Fruit fly (Drosophila melanogaster) whole organism, embryonic: ENCODE measurements around the gene wam.

Experiments used
- B-H2 ChIP-seq: fragments of 200-800 bp; sonication (Bioruptor generic); optimal IDR thresholded peaks from 2 replicates; lab custom pipeline; 2018; ENCODE audit warnings: missing biosample characterization, mild to moderate bottlenecking, missing genetic modification characterization
- BtbVII ChIP-seq: fragments of 200-800 bp; sonication (Bioruptor generic); optimal IDR thresholded peaks from 3 replicates; lab custom pipeline; 2017; ENCODE audit warnings: missing biosample characterization, mild to moderate bottlenecking, missing genetic modification characterization
- CG10209 ChIP-seq: fragments of 200-800 bp; sonication (Bioruptor generic); optimal IDR thresholded peaks from 3 replicates; lab custom pipeline; 2017; ENCODE audit warnings: missing biosample characterization, mild to moderate bottlenecking, missing genetic modification characterization, missing genetic modification reagents
- CG10543 ChIP-seq: fragments of 200-800 bp; sonication (Bioruptor generic); optimal IDR thresholded peaks from 3 replicates; lab custom pipeline; 2017; ENCODE audit warnings: missing biosample characterization, mild to moderate bottlenecking, missing genetic modification characterization, moderate library complexity
- CG11696 ChIP-seq: fragments of 200-800 bp; sonication (Bioruptor generic); IDR thresholded peaks from 2 replicates; pipeline ENCODE4 v1.3.6; 2022; ENCODE audit warnings: missing biosample characterization, missing genetic modification characterization
- CG1233 ChIP-seq: fragments of 200-800 bp; sonication (Bioruptor generic); optimal IDR thresholded peaks from 4 replicates; lab custom pipeline; 2018; ENCODE audit warnings: missing biosample characterization, mild to moderate bottlenecking, missing genetic modification characterization
- CG13775 ChIP-seq: fragments of 200-800 bp; sonication (Bioruptor generic); optimal IDR thresholded peaks from 3 replicates; lab custom pipeline; 2017; ENCODE audit warnings: missing biosample characterization, mild to moderate bottlenecking, missing genetic modification characterization
- CG30020 ChIP-seq: fragments of 200-800 bp; optimal IDR thresholded peaks from 2 replicates; lab custom pipeline; 2019; ENCODE audit warnings: missing biosample characterization, mild to moderate bottlenecking, missing genetic modification characterization, moderate library complexity
- CG32772 ChIP-seq: fragments of 200-800 bp; sonication (Bioruptor generic); IDR thresholded peaks from 2 replicates; pipeline ENCODE4 v1.3.6; 2022; ENCODE audit warnings: missing biosample characterization, missing genetic modification characterization
- CG3407 ChIP-seq: fragments of 200-800 bp; sonication (Bioruptor generic); optimal IDR thresholded peaks from 2 replicates; lab custom pipeline; 2018; ENCODE audit warnings: missing biosample characterization, mild to moderate bottlenecking, missing genetic modification characterization
- CG6654 ChIP-seq: fragments of 200-800 bp; sonication (Bioruptor generic); optimal IDR thresholded peaks from 2 replicates; lab custom pipeline; 2017; ENCODE audit warnings: missing biosample characterization, mild to moderate bottlenecking, missing genetic modification characterization
- CG6813 ChIP-seq: fragments of 200-800 bp; sonication (Bioruptor generic); optimal IDR thresholded peaks from 2 replicates; lab custom pipeline; 2017; ENCODE audit warnings: missing biosample characterization, missing genetic modification characterization, mild to moderate bottlenecking, moderate library complexity, missing genetic modification reagents
- CG6854 ChIP-seq: fragments of 200-800 bp; sonication (Bioruptor generic); optimal IDR thresholded peaks from 3 replicates; lab custom pipeline; 2017; ENCODE audit warnings: missing biosample characterization, mild to moderate bottlenecking, missing genetic modification characterization
- CG7839 ChIP-seq: fragments of 200-800 bp; sonication (Bioruptor generic); optimal IDR thresholded peaks from 3 replicates; lab custom pipeline; 2018; ENCODE audit warnings: missing biosample characterization, mild to moderate bottlenecking, missing genetic modification characterization, moderate library complexity
- CG8359 ChIP-seq: fragments of 200-800 bp; sonication (Bioruptor generic); optimal IDR thresholded peaks from 2 replicates; lab custom pipeline; 2017; ENCODE audit warnings: missing biosample characterization, mild to moderate bottlenecking, missing genetic modification characterization, borderline replicate concordance
- D19A ChIP-seq: fragments of 200-800 bp; optimal IDR thresholded peaks from 3 replicates; lab custom pipeline; 2019; ENCODE audit warnings: missing biosample characterization, mild to moderate bottlenecking, missing genetic modification characterization, moderate library complexity
- Dll ChIP-seq: fragments of 200-800 bp; sonication (Bioruptor generic); IDR thresholded peaks from 4 replicates; pipeline ENCODE4 v1.3.6; 2022; ENCODE audit warnings: missing biosample characterization, missing genetic modification characterization; ENCODE audit not compliant: partially characterized antibody
- Dref ChIP-seq: fragments of 200-800 bp; sonication (Bioruptor generic); IDR thresholded peaks from 2 replicates; pipeline ENCODE4 v1.3.6; 2022; ENCODE audit warnings: missing biosample characterization, missing genetic modification characterization
- Elba2 ChIP-seq: fragments of 200-800 bp; sonication (Bioruptor generic); optimal IDR thresholded peaks from 3 replicates; lab custom pipeline; 2016; ENCODE audit warnings: missing biosample characterization, missing genetic modification characterization
- HLH54F ChIP-seq: fragments of 200-800 bp; sonication (Bioruptor generic); optimal IDR thresholded peaks from 3 replicates; lab custom pipeline; 2016; ENCODE audit warnings: missing biosample characterization, missing genetic modification characterization
- Hand ChIP-seq: fragments of 200-800 bp; sonication (Bioruptor generic); optimal IDR thresholded peaks from 2 replicates; lab custom pipeline; 2017; ENCODE audit warnings: mild to moderate bottlenecking, missing biosample characterization, missing genetic modification reagents, missing genetic modification characterization
- Jarid2 ChIP-seq: fragments of 200-800 bp; sonication (Bioruptor generic); optimal IDR thresholded peaks from 3 replicates; lab custom pipeline; 2017; ENCODE audit warnings: mild to moderate bottlenecking, missing biosample characterization, missing genetic modification reagents, missing genetic modification characterization
- Meics ChIP-seq: fragments of 200-800 bp; sonication (Bioruptor generic); optimal IDR thresholded peaks from 2 replicates; lab custom pipeline; 2017; ENCODE audit warnings: missing biosample characterization, mild to moderate bottlenecking, missing genetic modification characterization
- Nf-YA ChIP-seq: fragments of 200-800 bp; sonication (Bioruptor generic); IDR thresholded peaks from 2 replicates; pipeline ENCODE4 v1.3.6; 2022; ENCODE audit warnings: missing biosample characterization, missing genetic modification characterization
- Pdp1 ChIP-seq, 2 experiments: fragments of 200-800 bp; sonication (Bioruptor generic); optimal IDR thresholded peaks; 3 replicates each; lab custom pipeline; 2016; ENCODE audit warnings: missing biosample characterization in 2 of 2, missing genetic modification characterization in 2 of 2, mild to moderate bottlenecking in 1 of 2, moderate library complexity in 1 of 2
- Rfx ChIP-seq: fragments of 200-800 bp; sonication (Bioruptor generic); IDR thresholded peaks from 2 replicates; pipeline ENCODE4 v1.3.6; 2022; ENCODE audit warnings: missing biosample characterization, missing genetic modification characterization
- Sox100B ChIP-seq: fragments of 200-800 bp; sonication (Bioruptor generic); optimal IDR thresholded peaks from 3 replicates; lab custom pipeline; 2018; ENCODE audit warnings: missing biosample characterization, mild to moderate bottlenecking, missing genetic modification characterization
- Usf ChIP-seq: fragments of 200-800 bp; sonication (Bioruptor generic); optimal IDR thresholded peaks from 2 replicates; lab custom pipeline; 2017; ENCODE audit warnings: missing genotype, missing biosample characterization, missing genetic modification characterization
- Xbp1 ChIP-seq: fragments of 200-800 bp; sonication (Bioruptor generic); optimal IDR thresholded peaks from 3 replicates; lab custom pipeline; 2016; ENCODE audit warnings: missing biosample characterization, mild to moderate bottlenecking, missing genetic modification characterization
- aop ChIP-seq: fragments of 200-800 bp; sonication (Bioruptor generic); IDR thresholded peaks from 2 replicates; pipeline ENCODE4 v1.3.6; 2022; ENCODE audit warnings: missing biosample characterization, missing genetic modification characterization
- ase ChIP-seq: fragments of 200-800 bp; sonication (Bioruptor generic); IDR thresholded peaks from 3 replicates; pipeline ENCODE4 v1.3.6; 2022; ENCODE audit warnings: missing biosample characterization, missing genetic modification characterization
- ato ChIP-seq: fragments of 200-800 bp; sonication (Bioruptor generic); IDR thresholded peaks from 2 replicates; pipeline ENCODE4 v1.3.6; 2022; ENCODE audit warnings: missing biosample characterization, missing genetic modification characterization; ENCODE audit not compliant: partially characterized antibody
- az2 ChIP-seq: fragments of 200-800 bp; sonication (Bioruptor generic); optimal IDR thresholded peaks from 3 replicates; lab custom pipeline; 2016; ENCODE audit warnings: missing biosample characterization, missing genetic modification characterization
- bigmax ChIP-seq: fragments of 200-800 bp; sonication (Bioruptor generic); optimal IDR thresholded peaks from 2 replicates; lab custom pipeline; 2018; ENCODE audit warnings: missing biosample characterization, mild to moderate bottlenecking, missing genetic modification characterization
- btn ChIP-seq: fragments of 200-800 bp; sonication (Bioruptor generic); optimal IDR thresholded peaks from 2 replicates; lab custom pipeline; 2016; ENCODE audit warnings: missing biosample characterization, missing genetic modification characterization
- crc ChIP-seq: fragments of 200-800 bp; sonication (Bioruptor generic); optimal IDR thresholded peaks from 2 replicates; lab custom pipeline; 2016; ENCODE audit warnings: missing biosample characterization, missing genetic modification characterization
- dmrt99B ChIP-seq: fragments of 200-800 bp; sonication (Bioruptor generic); optimal IDR thresholded peaks from 2 replicates; lab custom pipeline; 2018; ENCODE audit warnings: missing biosample characterization, mild to moderate bottlenecking, missing genetic modification characterization, moderate library complexity
- dpn ChIP-seq, 2 experiments: fragments of 200-800 bp; sonication (Bioruptor generic); optimal IDR thresholded peaks; 3 replicates each; lab custom pipeline; 2016; ENCODE audit warnings: missing biosample characterization in 2 of 2, missing genetic modification characterization in 2 of 2
- ems ChIP-seq: fragments of 200-800 bp; sonication (Bioruptor generic); optimal IDR thresholded peaks from 3 replicates; lab custom pipeline; 2016; ENCODE audit warnings: missing biosample characterization, missing genetic modification characterization
- fd64A ChIP-seq: fragments of 200-800 bp; sonication (Bioruptor generic); optimal IDR thresholded peaks from 3 replicates; lab custom pipeline; 2018; ENCODE audit warnings: missing biosample characterization, mild to moderate bottlenecking, missing genetic modification characterization
- inv ChIP-seq: fragments of 200-800 bp; sonication (Bioruptor generic); IDR thresholded peaks from 2 replicates; pipeline ENCODE4 v1.3.6; 2022; ENCODE audit warnings: missing biosample characterization, missing genetic modification characterization; ENCODE audit not compliant: partially characterized antibody
- mam ChIP-seq: fragments of 200-800 bp; sonication (Bioruptor generic); optimal IDR thresholded peaks from 3 replicates; lab custom pipeline; 2016; ENCODE audit warnings: missing biosample characterization, missing genetic modification characterization
- mld ChIP-seq: fragments of 200-800 bp; sonication (Bioruptor generic); IDR thresholded peaks from 3 replicates; pipeline ENCODE4 v1.3.6; 2022; ENCODE audit warnings: missing biosample characterization, missing genetic modification characterization; ENCODE audit not compliant: partially characterized antibody
- pan ChIP-seq, 4 experiments: fragments of >200 bp in 3 of 4; fragments of 200-800 bp in 1 of 4; sonication (Bioruptor generic) in 1 of 4; optimal IDR thresholded peaks in 3 of 4; IDR thresholded peaks in 1 of 4; 2 replicates each; pipeline versions ENCODE4 v1.3.6 to Lab custom; 2017 to 2022; ENCODE audit warnings: missing biosample characterization in 2 of 4, missing genetic modification characterization in 2 of 4, mixed read lengths in 1 of 4
- repo ChIP-seq: fragments of 200-800 bp; sonication (Bioruptor generic); optimal IDR thresholded peaks from 2 replicates; lab custom pipeline; 2016; ENCODE audit warnings: missing biosample characterization, missing genetic modification characterization
- sim ChIP-seq: fragments of 200-800 bp; sonication (Bioruptor generic); IDR thresholded peaks from 2 replicates; pipeline ENCODE4 v1.3.6; 2022; ENCODE audit warnings: missing biosample characterization, missing genetic modification characterization
- slp2 ChIP-seq: fragments of 200-800 bp; sonication (Bioruptor generic); optimal IDR thresholded peaks from 2 replicates; lab custom pipeline; 2016; ENCODE audit warnings: missing biosample characterization, missing genetic modification characterization
- trh ChIP-seq: fragments of 200-800 bp; sonication (Bioruptor generic); optimal IDR thresholded peaks from 2 replicates; lab custom pipeline; 2016; ENCODE audit warnings: missing biosample characterization, missing genetic modification characterization
- twi ChIP-seq: fragments of 200-800 bp; optimal IDR thresholded peaks from 2 replicates; lab custom pipeline; 2019; ENCODE audit warnings: missing biosample characterization, mild to moderate bottlenecking, missing genetic modification characterization, moderate library complexity
- vfl ChIP-seq: fragments of 200-800 bp; sonication (Bioruptor generic); optimal IDR thresholded peaks from 2 replicates; lab custom pipeline; 2016; ENCODE audit warnings: missing biosample characterization, missing genetic modification characterization

wam gene

DNA sequence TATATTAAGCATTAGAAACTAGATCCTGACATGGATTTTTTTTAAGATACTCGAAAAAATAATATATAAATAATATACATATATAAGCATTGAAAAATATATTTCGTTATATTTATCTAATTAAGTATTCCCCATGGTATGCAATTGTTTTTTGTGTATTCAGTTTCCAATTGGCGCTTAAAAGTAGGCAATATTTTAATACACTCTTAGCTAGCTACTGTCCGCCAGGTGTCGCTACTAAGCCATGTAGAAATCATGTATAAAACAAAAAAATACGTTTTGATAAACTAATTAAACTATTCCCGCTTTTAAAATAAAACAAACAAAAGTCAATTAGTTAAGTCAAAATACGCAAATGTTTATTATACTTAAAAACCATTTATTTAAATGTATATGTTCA lies 43.4 kb upstream of the wam start (continued):
- no peak for TF ChIP-seq CG11696 (GFP tag; lab: Robert Waterston, UW)
- peak; percentile 48 for TF ChIP-seq CG10209 (GFP tag; lab: Kevin White, UChicago)
- TF ChIP-seq crc (GFP tag; lab: Kevin White, UChicago) = no peak
- peak; percentile 23 for TF ChIP-seq BtbVII
- peak; percentile 24 for TF ChIP-seq CG10543
- TF ChIP-seq Meics (GFP tag; lab: Kevin White, UChicago) = peak; percentile 43
- no peak for TF ChIP-seq ems
- peak; percentile 43 for TF ChIP-seq CG8359 (GFP tag; lab: Kevin White, UChicago)
- no peak for TF ChIP-seq aop (GFP tag; lab: Robert Waterston, UW)
- TF ChIP-seq twi (tag; lab: Kevin White, UChicago) = peak; percentile 20
- peak; percentile 61 for TF ChIP-seq Rfx
- no peak for TF ChIP-seq fd64A (GFP tag; lab: Kevin White, UChicago)
- no peak for TF ChIP-seq Nf-YA (GFP tag; lab: Robert Waterston, UW)
- TF ChIP-seq CG6854 (GFP tag; lab: Kevin White, UChicago) = no peak
- peak; percentile 71 for TF ChIP-seq B-H2 (GFP tag; lab: Kevin White, UChicago)
- TF ChIP-seq Dref (GFP tag; lab: Robert Waterston, UW) = no peak
- TF ChIP-seq CG1233 (GFP tag; lab: Kevin White, UChicago) = peak; percentile 68
- TF ChIP-seq dpn (GFP tag; optimal IDR thresholded peaks at IDR 0.05; lab: Kevin White, UChicago) = peak; percentile 21 to 60
- TF ChIP-seq ato = no peak
- no peak for TF ChIP-seq slp2 (GFP tag; lab: Kevin White, UChicago)
- no peak for TF ChIP-seq D19A
- TF ChIP-seq mld = no peak
- TF ChIP-seq Xbp1 (GFP tag; lab: Kevin White, UChicago) = peak; percentile 68
- TF ChIP-seq CG30020 (tag; lab: Kevin White, UChicago) = peak; percentile 7
- TF ChIP-seq Elba2 (GFP tag; lab: Kevin White, UChicago) = no peak
- TF ChIP-seq inv (GFP tag; lab: Robert Waterston, UW) = no peak
- no peak for TF ChIP-seq CG6654 (GFP tag; lab: Kevin White, UChicago)
- TF ChIP-seq repo (GFP tag; lab: Kevin White, UChicago) = peak; percentile 5
- peak; percentile 64 for TF ChIP-seq CG6813 (GFP tag; lab: Kevin White, UChicago)
- TF ChIP-seq dmrt99B = peak; percentile 38
- TF ChIP-seq pan (optimal IDR thresholded peaks at IDR 0.05; lab: Kevin White, UChicago) = no peak
- peak in 1 of 2 experiments; percentile 11 for TF ChIP-seq pan (GFP tag; optimal IDR thresholded peaks at IDR 0.05 in 1 of 2, IDR thresholded peaks at IDR 0.05 in 1 of 2)
- no peak for TF ChIP-seq CG32772 (GFP tag; lab: Robert Waterston, UW)
- peak; percentile 1 for TF ChIP-seq btn (GFP tag; lab: Kevin White, UChicago)
- no peak for TF ChIP-seq HLH54F
- TF ChIP-seq CG7839 (tag; lab: Kevin White, UChicago) = peak; percentile 48
- no peak for TF ChIP-seq Usf (GFP tag; lab: Kevin White, UChicago)
- TF ChIP-seq bigmax = no peak
- TF ChIP-seq ase (GFP tag; lab: Robert Waterston, UW) = peak; percentile 45; the same call in 1 of the 3 replicates
- no peak for TF ChIP-seq CG3407 (GFP tag; lab: Kevin White, UChicago)
- peak; percentile 55 for TF ChIP-seq az2 (GFP tag; lab: Kevin White, UChicago)
- no peak for TF ChIP-seq sim (GFP tag; lab: Robert Waterston, UW)
- TF ChIP-seq Pdp1 (GFP tag; optimal IDR thresholded peaks at IDR 0.05; lab: Kevin White, UChicago) = peak in 1 of 2 experiments; percentile 51
- TF ChIP-seq vfl (GFP tag; lab: Kevin White, UChicago) = no peak
- TF ChIP-seq Jarid2 (GFP tag; lab: Kevin White, UChicago) = peak; percentile 74
- TF ChIP-seq Sox100B (GFP tag; lab: Kevin White, UChicago) = peak; percentile 71
- TF ChIP-seq mam (GFP tag; lab: Kevin White, UChicago) = peak; percentile 9
- no peak for TF ChIP-seq trh (GFP tag; lab: Kevin White, UChicago)
- TF ChIP-seq CG13775 = peak; percentile 32
- no peak for TF ChIP-seq Hand (GFP tag; lab: Kevin White, UChicago)
- no peak for TF ChIP-seq Dll (GFP tag; lab: Robert Waterston, UW)
